Worm (Caenorhabditis elegans): ENCODE results near the gene mtp-18.

Gene mtp-18

DNA sequence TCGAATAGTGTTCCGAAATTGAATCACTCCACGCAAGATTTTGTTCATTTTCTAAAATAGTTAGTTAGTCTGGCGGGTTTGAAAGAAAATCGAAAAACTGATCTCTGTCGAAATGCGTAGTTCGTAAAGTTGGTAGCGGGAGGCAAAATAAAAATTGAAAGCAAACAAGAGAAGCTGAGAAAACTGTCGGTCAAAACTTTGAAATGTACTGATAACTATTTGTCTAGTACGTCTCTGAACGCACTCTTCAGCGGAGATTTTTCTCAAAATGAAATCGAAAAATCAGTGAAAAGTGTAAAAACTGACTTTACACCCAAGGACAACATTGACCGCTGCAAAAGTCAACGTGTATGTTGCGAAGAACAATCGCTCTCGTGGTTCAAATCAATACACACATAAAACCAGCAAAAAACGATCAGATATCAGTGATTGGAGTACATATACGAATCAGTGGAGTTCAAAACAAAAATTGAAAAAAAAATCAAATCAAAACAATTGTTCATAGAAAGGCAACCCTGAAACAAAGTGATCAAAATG is 1.4 kb downstream of the mtp-18 start, which contains the start of gene bca-1:
Gene bca-1, minus strand, starts transcription at position 51 of the 537 bp plus-strand sequence.
- TF ChIP-seq ztf-29 (GFP tag; IDR thresholded peaks at IDR 0.05): no peak
- no peak for TF ChIP-seq tab-1 (GFP tag; IDR thresholded peaks at IDR 0.05)
- TF ChIP-seq cog-1 (tag; optimal IDR thresholded peaks at IDR 0.05): no peak
- no peak for TF ChIP-seq ref-1 (GFP tag; conservative IDR thresholded peaks at IDR 0.05)
- TF ChIP-seq med-1 (GFP tag; optimal IDR thresholded peaks at IDR 0.05; ENCODE audit: insufficient read depth): no peak
- TF ChIP-seq flt-1 (GFP tag; IDR thresholded peaks at IDR 0.05): no peak
- no peak for TF ChIP-seq T22C8.4 (GFP tag; IDR thresholded peaks at IDR 0.05)
- no peak for TF ChIP-seq klf-2 (GFP tag; conservative IDR thresholded peaks at IDR 0.05)
- TF ChIP-seq ztf-23 (GFP tag; IDR thresholded peaks at IDR 0.05): no peak

DNA sequence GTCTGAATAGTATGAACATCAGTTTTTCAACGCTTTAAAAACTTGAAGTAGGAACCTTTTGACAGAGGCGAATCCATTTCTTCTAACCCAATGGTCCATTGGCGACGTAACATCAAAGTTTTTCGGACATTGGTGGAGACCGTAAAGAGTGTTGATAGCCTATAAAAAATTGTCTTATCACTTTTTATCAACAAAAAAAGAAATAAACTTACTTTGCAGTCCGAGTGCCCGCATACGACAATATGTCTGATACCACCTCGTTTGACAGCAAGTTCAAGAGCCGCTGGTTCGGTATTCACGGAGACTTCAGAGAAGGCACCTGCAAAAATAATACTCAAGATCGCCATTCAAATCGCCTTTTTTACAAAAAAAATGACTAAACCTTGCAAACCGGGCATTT is 2.9 kb downstream of the mtp-18 start:
- no peak for TF ChIP-seq flt-1 (GFP tag; IDR thresholded peaks at IDR 0.05)
- TF ChIP-seq cog-1 (tag; optimal IDR thresholded peaks at IDR 0.05): no peak
- TF ChIP-seq tab-1 (GFP tag; IDR thresholded peaks at IDR 0.05): no peak
- no peak for TF ChIP-seq ztf-23 (GFP tag; IDR thresholded peaks at IDR 0.05)
- TF ChIP-seq ref-1 (GFP tag; conservative IDR thresholded peaks at IDR 0.05): no peak
- TF ChIP-seq klf-2 (GFP tag; conservative IDR thresholded peaks at IDR 0.05): no peak
- TF ChIP-seq T22C8.4 (GFP tag; IDR thresholded peaks at IDR 0.05): no peak
- no peak for TF ChIP-seq ztf-29 (GFP tag; IDR thresholded peaks at IDR 0.05)
- TF ChIP-seq med-1 (GFP tag; optimal IDR thresholded peaks at IDR 0.05; ENCODE audit: insufficient read depth): no peak

- TF ChIP-seq ztf-29 (GFP tag; IDR thresholded peaks at IDR 0.05) (no peak), tab-1 (GFP tag; IDR thresholded peaks at IDR 0.05) (no peak), cog-1 (tag; optimal IDR thresholded peaks at IDR 0.05) (no peak), flt-1 (GFP tag; IDR thresholded peaks at IDR 0.05) (no peak), med-1 (GFP tag; optimal IDR thresholded peaks at IDR 0.05; ENCODE audit: insufficient read depth) (no peak), ref-1 (GFP tag; conservative IDR thresholded peaks at IDR 0.05) (no peak), ztf-23 (GFP tag; IDR thresholded peaks at IDR 0.05) (no peak), klf-2 (GFP tag; conservative IDR thresholded peaks at IDR 0.05) (no peak), T22C8.4 (GFP tag; IDR thresholded peaks at IDR 0.05) (no peak)
Measured at ce11 chrX:6202809-6203208, 3.4 kb downstream of the mtp-18 start.

DNA sequence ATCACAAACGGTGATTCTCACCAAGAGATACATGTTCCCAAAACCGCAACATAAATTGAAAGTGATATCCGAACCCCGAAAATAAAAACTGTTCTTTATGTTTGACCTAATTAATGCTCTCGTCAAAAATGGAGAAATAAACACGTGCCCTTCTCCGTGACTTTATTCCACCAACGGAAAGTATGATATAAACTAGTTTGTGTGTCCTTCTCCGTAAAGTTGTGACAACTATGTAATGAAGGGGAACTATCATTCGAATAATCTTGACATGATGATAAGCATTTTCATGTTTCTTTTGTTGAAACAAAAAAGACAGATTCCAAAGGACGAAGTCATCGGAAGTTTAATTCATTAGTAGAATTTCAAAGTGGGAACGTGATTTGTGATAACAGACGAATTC is 4.7 kb downstream of the mtp-18 start:
- TF ChIP-seq cog-1 (tag; optimal IDR thresholded peaks at IDR 0.05) (no peak), med-1 (GFP tag; optimal IDR thresholded peaks at IDR 0.05; ENCODE audit: insufficient read depth) (no peak), tab-1 (GFP tag; IDR thresholded peaks at IDR 0.05) (no peak), klf-2 (GFP tag; conservative IDR thresholded peaks at IDR 0.05) (no peak), flt-1 (GFP tag; IDR thresholded peaks at IDR 0.05) (no peak)

DNA sequence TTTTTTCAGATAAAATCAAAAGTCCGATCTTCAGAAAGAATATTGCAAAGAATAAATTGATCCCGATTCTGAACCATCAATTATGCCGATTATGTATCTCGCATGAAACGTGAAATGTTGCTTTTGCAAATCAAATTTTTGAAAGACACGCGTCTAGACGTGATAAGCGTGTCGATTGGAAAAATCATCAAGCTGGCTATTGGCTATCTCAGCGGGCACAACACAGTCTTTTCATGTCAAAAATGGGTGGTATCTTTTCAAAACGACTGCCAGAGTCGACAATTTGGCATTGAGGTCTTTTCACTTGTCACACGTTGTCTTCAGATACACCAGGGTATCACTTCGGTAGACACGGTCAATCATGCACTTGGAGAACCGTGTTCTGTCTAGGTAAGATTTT is 9.6 kb downstream of the mtp-18 start, which contains the start of gene daf-9:
Gene daf-9, plus strand, starts transcription at position 301 of the 400 bp plus-strand sequence.
- TF ChIP-seq T22C8.4 (GFP tag; IDR thresholded peaks at IDR 0.05) (no peak), flt-1 (GFP tag; IDR thresholded peaks at IDR 0.05) (no peak), cog-1 (tag; optimal IDR thresholded peaks at IDR 0.05) (no peak)

DNA sequence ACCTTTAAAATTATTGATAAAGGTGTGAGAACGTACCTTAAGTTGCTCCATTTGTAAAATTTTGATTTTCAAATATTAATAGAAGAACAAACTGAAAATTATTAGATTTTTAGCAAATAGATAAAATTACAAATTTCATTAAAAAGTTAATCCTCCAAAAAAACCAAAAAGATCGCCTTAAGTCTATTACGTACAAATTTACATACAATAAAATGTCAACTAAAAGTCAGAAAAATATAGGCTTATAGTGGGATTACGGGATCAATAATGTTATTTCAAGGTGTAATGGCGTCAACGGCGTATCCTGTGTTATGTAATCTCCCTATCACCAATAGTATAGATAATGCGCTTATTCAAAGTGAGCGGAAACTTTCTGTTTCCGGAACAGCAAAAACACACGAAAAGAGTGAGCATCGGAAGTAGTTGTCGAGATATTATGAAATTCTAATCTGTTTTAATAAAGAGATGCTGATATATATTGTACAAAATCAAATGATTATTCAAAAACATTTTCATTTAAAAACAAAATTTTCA is 11.9 kb downstream of the mtp-18 start, which contains the start of gene ceh-54:
Gene ceh-54, minus strand, starts transcription at position 51 of the 534 bp plus-strand sequence.
- no peak for TF ChIP-seq med-1 (GFP tag; optimal IDR thresholded peaks at IDR 0.05; ENCODE audit: insufficient read depth)
- no peak for TF ChIP-seq ref-1 (GFP tag; conservative IDR thresholded peaks at IDR 0.05)
- TF ChIP-seq ztf-29 (GFP tag; IDR thresholded peaks at IDR 0.05): no peak
- TF ChIP-seq klf-2 (GFP tag; conservative IDR thresholded peaks at IDR 0.05): no peak
- no peak for TF ChIP-seq tab-1 (GFP tag; IDR thresholded peaks at IDR 0.05)
- no peak for TF ChIP-seq flt-1 (GFP tag; IDR thresholded peaks at IDR 0.05)
- TF ChIP-seq cog-1 (tag; optimal IDR thresholded peaks at IDR 0.05): no peak
- TF ChIP-seq ztf-23 (GFP tag; IDR thresholded peaks at IDR 0.05): no peak
- TF ChIP-seq T22C8.4 (GFP tag; IDR thresholded peaks at IDR 0.05): no peak

DNA sequence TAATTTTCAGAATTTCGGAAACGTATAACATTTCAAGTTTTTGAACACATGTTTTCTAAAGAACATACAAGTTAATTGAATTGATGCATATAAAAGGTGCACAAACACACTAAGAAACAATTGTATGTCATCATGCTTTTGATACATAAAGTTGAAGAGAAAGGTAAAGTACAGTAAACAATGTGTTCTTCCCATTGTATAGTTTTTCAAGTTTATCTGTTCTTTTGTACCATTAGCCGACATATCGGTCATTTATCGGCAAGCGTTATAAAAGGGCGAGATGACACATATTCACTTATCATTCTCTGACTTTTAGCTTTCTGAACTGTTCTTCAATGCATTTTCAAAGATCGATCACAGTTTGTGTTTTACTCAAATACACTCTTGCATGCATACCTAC is 16.2 kb downstream of the mtp-18 start, which contains the start of gene T13C5.9:
Gene T13C5.9, plus strand, starts transcription at position 301 of the 400 bp plus-strand sequence.
- no peak for TF ChIP-seq ztf-29 (GFP tag; IDR thresholded peaks at IDR 0.05)

- TF ChIP-seq T22C8.4 (GFP tag; IDR thresholded peaks at IDR 0.05) (no peak), ztf-29 (GFP tag; IDR thresholded peaks at IDR 0.05) (no peak), med-1 (GFP tag; optimal IDR thresholded peaks at IDR 0.05; ENCODE audit: insufficient read depth) (no peak), flt-1 (GFP tag; IDR thresholded peaks at IDR 0.05) (no peak), ztf-23 (GFP tag; IDR thresholded peaks at IDR 0.05) (no peak), cog-1 (tag; optimal IDR thresholded peaks at IDR 0.05) (no peak), ref-1 (GFP tag; conservative IDR thresholded peaks at IDR 0.05) (no peak), tab-1 (GFP tag; IDR thresholded peaks at IDR 0.05) (no peak), klf-2 (GFP tag; conservative IDR thresholded peaks at IDR 0.05) (no peak)
Measured at ce11 chrX:6187848-6188247, 18.4 kb downstream of the mtp-18 start, which contains the start of gene T13C5.10. Gene T13C5.10, plus strand, starts transcription at chrX:6188148.

- TF ChIP-seq ztf-23 (GFP tag; IDR thresholded peaks at IDR 0.05) (no peak), flt-1 (GFP tag; IDR thresholded peaks at IDR 0.05) (no peak), klf-2 (GFP tag; conservative IDR thresholded peaks at IDR 0.05) (no peak), tab-1 (GFP tag; IDR thresholded peaks at IDR 0.05) (no peak), T22C8.4 (GFP tag; IDR thresholded peaks at IDR 0.05) (no peak), med-1 (GFP tag; optimal IDR thresholded peaks at IDR 0.05; ENCODE audit: insufficient read depth) (no peak), ref-1 (GFP tag; conservative IDR thresholded peaks at IDR 0.05) (no peak), cog-1 (tag; optimal IDR thresholded peaks at IDR 0.05) (no peak), ztf-29 (GFP tag; IDR thresholded peaks at IDR 0.05) (no peak)
Measured at ce11 chrX:6184709-6185108, 21.5 kb downstream of the mtp-18 start, which contains the start of gene T13C5.2. Gene T13C5.2, plus strand, starts transcription at chrX:6185009.

DNA sequence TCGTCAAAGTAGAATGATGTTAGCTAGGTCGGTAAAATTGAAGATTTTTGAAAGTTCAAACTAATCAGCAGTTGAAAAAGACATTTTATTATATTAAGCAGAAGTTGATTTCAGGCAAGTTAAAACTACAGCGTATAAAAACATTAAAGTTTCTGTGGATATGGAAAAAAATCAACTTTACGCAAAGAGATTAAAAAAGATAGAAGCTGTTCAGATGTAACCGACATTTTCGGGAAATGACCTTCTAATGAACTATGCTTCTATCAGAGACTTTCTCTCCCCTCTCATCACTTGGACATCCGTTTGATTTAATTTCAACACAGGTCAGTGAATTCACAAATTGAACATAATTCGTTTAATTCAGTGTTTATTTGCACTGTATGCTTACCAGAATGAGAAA is 25.9 kb downstream of the mtp-18 start, which contains the start of gene T13C5.7:
Gene T13C5.7, plus strand, starts transcription at position 301 of the 400 bp plus-strand sequence.
- TF ChIP-seq cog-1 (tag; optimal IDR thresholded peaks at IDR 0.05): no peak
- TF ChIP-seq med-1 (GFP tag; optimal IDR thresholded peaks at IDR 0.05; ENCODE audit: insufficient read depth): no peak
- TF ChIP-seq flt-1 (GFP tag; IDR thresholded peaks at IDR 0.05): no peak
- TF ChIP-seq klf-2 (GFP tag; conservative IDR thresholded peaks at IDR 0.05): no peak
- TF ChIP-seq ref-1 (GFP tag; conservative IDR thresholded peaks at IDR 0.05): no peak
- no peak for TF ChIP-seq ztf-29 (GFP tag; IDR thresholded peaks at IDR 0.05)
- TF ChIP-seq tab-1 (GFP tag; IDR thresholded peaks at IDR 0.05): no peak
- TF ChIP-seq T22C8.4 (GFP tag; IDR thresholded peaks at IDR 0.05): no peak
- no peak for TF ChIP-seq ztf-23 (GFP tag; IDR thresholded peaks at IDR 0.05)
